Worm (Caenorhabditis elegans) whole organism, mixed stage, embryonic: Measurements from ENCODE around the gene col-20.
"Not testable (repeated sequence)": the region's sequence is repeated elsewhere in the genome, so short reads cannot be mapped to it uniquely, and the experiment has no call there.

Experiments
- M03D4.4 ChIP-seq: sonication (generic microtip); optimal IDR thresholded peaks from 2 replicates; lab custom pipeline; 2017; ENCODE audit warnings: mild to moderate bottlenecking, missing genetic modification characterization, missing compliant biosample characterization
- bed-3 ChIP-seq: fragments of 200-800 bp; sonication (Bioruptor generic); optimal IDR thresholded peaks from 3 replicates; lab custom pipeline; 2018; ENCODE audit warnings: mild to moderate bottlenecking, missing genetic modification characterization, moderate library complexity, missing compliant biosample characterization
- blmp-1 ChIP-seq: fragments of 150-350 bp; optimal IDR thresholded peaks from 2 replicates; lab custom pipeline; 2014; ENCODE audit warnings: missing biosample characterization, missing genetic modification characterization
- ceh-39 ChIP-seq: fragments of 150-350 bp; optimal IDR thresholded peaks from 2 replicates; lab custom pipeline; 2014; ENCODE audit warnings: missing biosample characterization, missing genetic modification characterization
- ceh-43 ChIP-seq: fragments of 200-800 bp; sonication (Bioruptor generic); optimal IDR thresholded peaks from 2 replicates; lab custom pipeline; 2018; ENCODE audit warnings: mild to moderate bottlenecking, missing genetic modification characterization, moderate library complexity, missing compliant biosample characterization
- cnd-1 ChIP-seq: fragments of 200-800 bp; sonication (Bioruptor generic); optimal IDR thresholded peaks from 2 replicates; lab custom pipeline; 2018; ENCODE audit warnings: mild to moderate bottlenecking, missing genetic modification characterization, missing compliant biosample characterization
- drap-1 ChIP-seq: fragments of 200-800 bp; sonication (Bioruptor generic); optimal IDR thresholded peaks from 3 replicates; lab custom pipeline; 2018; ENCODE audit warnings: mild to moderate bottlenecking, missing genetic modification characterization, missing compliant biosample characterization
- elt-1 ChIP-seq: sonication (generic microtip); optimal IDR thresholded peaks from 2 replicates; lab custom pipeline; 2017; ENCODE audit warnings: missing genetic modification characterization, mild to moderate bottlenecking, missing compliant biosample characterization, antibody characterized with exemption, moderate library complexity, borderline replicate concordance; ENCODE audit not compliant: insufficient read depth
- elt-3 ChIP-seq: fragments of 150-350 bp; optimal IDR thresholded peaks from 2 replicates; lab custom pipeline; 2014; ENCODE audit warnings: missing biosample characterization, missing genetic modification characterization
- flh-1 ChIP-seq: fragments of 200-800 bp; sonication (Bioruptor generic); optimal IDR thresholded peaks from 2 replicates; lab custom pipeline; 2018; ENCODE audit warnings: mild to moderate bottlenecking, missing genetic modification characterization, moderate library complexity, missing compliant biosample characterization
- hlh-1 ChIP-seq: fragments of 150-350 bp; optimal IDR thresholded peaks from 2 replicates; lab custom pipeline; 2014; ENCODE audit warnings: missing biosample characterization, missing genetic modification reagents, missing genetic modification characterization
- lin-13 ChIP-seq: fragments of 150-350 bp; optimal IDR thresholded peaks from 2 replicates; lab custom pipeline; 2014; ENCODE audit warnings: missing biosample characterization, missing genetic modification characterization
- lin-32 ChIP-seq: fragments of 200-800 bp; sonication (Bioruptor generic); optimal IDR thresholded peaks from 2 replicates; lab custom pipeline; 2018; ENCODE audit warnings: mild to moderate bottlenecking, missing genetic modification characterization, missing compliant biosample characterization
- lsy-2 ChIP-seq: fragments of 150-350 bp; optimal IDR thresholded peaks from 2 replicates; lab custom pipeline; 2014; ENCODE audit warnings: missing biosample characterization, missing genetic modification characterization
- mab-5 ChIP-seq: fragments of 150-350 bp; optimal IDR thresholded peaks from 2 replicates; lab custom pipeline; 2014; ENCODE audit warnings: missing biosample characterization, missing genetic modification characterization
- mep-1 ChIP-seq: fragments of 150-350 bp; optimal IDR thresholded peaks from 2 replicates; lab custom pipeline; 2017; ENCODE audit warnings: missing biosample characterization, missing genetic modification reagents, missing genetic modification characterization, inconsistent platforms
- mls-2 ChIP-seq: sonication (generic microtip); optimal IDR thresholded peaks from 2 replicates; lab custom pipeline; 2016; ENCODE audit warnings: mild to moderate bottlenecking, missing genetic modification characterization, moderate library complexity, missing compliant biosample characterization
- nhr-12 ChIP-seq: fragments of 150-350 bp; optimal IDR thresholded peaks from 2 replicates; lab custom pipeline; 2014; ENCODE audit warnings: missing biosample characterization, missing genetic modification characterization
- nhr-2 ChIP-seq: fragments of 150-350 bp; optimal IDR thresholded peaks from 2 replicates; lab custom pipeline; 2014; ENCODE audit warnings: missing biosample characterization, missing genetic modification characterization
- nhr-237 ChIP-seq: fragments of 150-350 bp; optimal IDR thresholded peaks from 2 replicates; lab custom pipeline; 2014; ENCODE audit warnings: missing biosample characterization, missing genetic modification characterization
- nhr-28 ChIP-seq: fragments of 150-350 bp; optimal IDR thresholded peaks from 2 replicates; lab custom pipeline; 2014; ENCODE audit warnings: missing biosample characterization, missing genetic modification characterization
- nhr-76 ChIP-seq: sonication (generic microtip); optimal IDR thresholded peaks from 2 replicates; lab custom pipeline; 2017; ENCODE audit warnings: missing biosample characterization, missing genetic modification characterization
- pha-4 ChIP-seq: fragments of 150-350 bp; optimal IDR thresholded peaks from 2 replicates; lab custom pipeline; 2018; ENCODE audit warnings: missing biosample characterization, missing genetic modification reagents, missing genetic modification characterization
- sem-2 ChIP-seq: fragments of 200-800 bp; sonication (Bioruptor generic); optimal IDR thresholded peaks from 2 replicates; lab custom pipeline; 2018; ENCODE audit warnings: mild to moderate bottlenecking, missing genetic modification characterization, missing compliant biosample characterization
- snpc-4 ChIP-seq: fragments of 150-350 bp; optimal IDR thresholded peaks from 2 replicates; lab custom pipeline; 2014; ENCODE audit warnings: missing biosample characterization, missing genetic modification characterization
- sptf-1 ChIP-seq: sonication (generic microtip); optimal IDR thresholded peaks from 2 replicates; lab custom pipeline; 2017; ENCODE audit warnings: mild to moderate bottlenecking, missing genetic modification characterization, moderate library complexity, missing compliant biosample characterization
- tbx-8 ChIP-seq: fragments of 200-800 bp; sonication (Bioruptor generic); optimal IDR thresholded peaks from 2 replicates; lab custom pipeline; 2018; ENCODE audit warnings: mild to moderate bottlenecking, missing genetic modification characterization, moderate library complexity, missing compliant biosample characterization
- unc-120 ChIP-seq: sonication (generic microtip); optimal IDR thresholded peaks from 2 replicates; lab custom pipeline; 2017; ENCODE audit warnings: missing genetic modification characterization, missing compliant biosample characterization; ENCODE audit not compliant: poor library complexity, severe bottlenecking
- unc-39 ChIP-seq: fragments of 150-350 bp; optimal IDR thresholded peaks from 2 replicates; lab custom pipeline; 2014; ENCODE audit warnings: missing biosample characterization, missing genetic modification characterization
- unc-62 ChIP-seq: fragments of 150-350 bp; optimal IDR thresholded peaks from 2 replicates; lab custom pipeline; 2014; ENCODE audit warnings: missing biosample characterization, missing genetic modification reagents, missing genetic modification characterization
- zip-8 ChIP-seq: fragments of 150-350 bp; optimal IDR thresholded peaks from 2 replicates; lab custom pipeline; 2014; ENCODE audit warnings: missing biosample characterization, missing genetic modification characterization
- ztf-11 ChIP-seq: fragments of 150-350 bp; optimal IDR thresholded peaks from 2 replicates; lab custom pipeline; 2014; ENCODE audit warnings: missing biosample characterization, missing genetic modification characterization

col-20 gene

DNA sequence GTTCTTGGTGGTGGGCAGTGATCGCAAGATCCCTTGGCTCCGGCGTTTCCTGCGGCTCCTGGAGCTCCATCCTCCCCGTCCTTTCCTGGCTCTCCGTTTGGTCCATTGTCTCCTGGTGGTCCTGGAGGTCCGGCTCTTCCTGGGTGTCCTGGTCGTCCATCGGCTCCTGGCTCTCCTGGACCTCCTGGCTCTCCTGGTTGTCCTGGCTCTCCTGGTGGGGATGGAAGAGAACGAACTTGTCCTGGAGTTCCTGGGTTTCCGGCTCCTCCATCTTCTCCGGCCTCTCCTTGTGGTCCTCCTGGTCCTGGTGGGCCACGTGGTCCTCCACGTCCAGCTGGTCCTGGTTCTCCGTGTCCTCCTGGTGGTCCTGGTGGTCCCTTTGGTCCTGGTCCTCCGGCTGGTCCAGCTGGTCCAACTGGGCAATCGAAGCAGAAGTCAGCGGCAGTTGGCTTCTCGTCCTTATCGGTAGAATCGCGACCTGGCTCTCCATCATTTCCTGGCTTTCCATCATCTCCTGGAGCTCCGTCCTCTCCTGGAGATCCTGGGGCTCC lies 723 bp downstream of the col-20 start:
- TF ChIP-seq unc-120 (tag; lab: Kevin White, UChicago) = no peak
- no peak for TF ChIP-seq sptf-1
- TF ChIP-seq nhr-76 = no peak
- TF ChIP-seq mep-1 = no peak
- TF ChIP-seq hlh-1 (tag; lab: Kevin White, UChicago) = no peak
- TF ChIP-seq lin-32 (GFP tag; lab: Kevin White, UChicago) = no peak
- no peak for TF ChIP-seq ceh-39 (tag; lab: Kevin White, UChicago)
- TF ChIP-seq tbx-8 (GFP tag; lab: Kevin White, UChicago) = no peak
- no peak for TF ChIP-seq drap-1 (GFP tag; lab: Kevin White, UChicago)
- TF ChIP-seq ztf-11 (tag; lab: Kevin White, UChicago) = no peak
- no peak for TF ChIP-seq unc-62

ce11 chrII:4867476-4867875 lies 3.1 kb downstream of the col-20 start, which contains the start of gene col-17:
Gene col-17 (minus strand): TSS chrII:4867576.
- no peak for TF ChIP-seq nhr-12
- no peak for TF ChIP-seq blmp-1 (tag; lab: Kevin White, UChicago)
- TF ChIP-seq snpc-4 (tag; lab: Kevin White, UChicago) = no peak
- TF ChIP-seq sem-2 (GFP tag; lab: Kevin White, UChicago) = no peak
- TF ChIP-seq drap-1 (GFP tag; lab: Kevin White, UChicago) = no peak
- no peak for TF ChIP-seq nhr-237
- TF ChIP-seq elt-1 = no peak
- TF ChIP-seq nhr-2 (tag; lab: Kevin White, UChicago) = no peak
- no peak for TF ChIP-seq elt-3 (tag; lab: Kevin White, UChicago)
- TF ChIP-seq bed-3 (GFP tag; lab: Kevin White, UChicago) = no peak
- no peak for TF ChIP-seq lin-32 (GFP tag; lab: Kevin White, UChicago)
- TF ChIP-seq unc-39 (tag; lab: Kevin White, UChicago) = no peak
- no peak for TF ChIP-seq unc-120 (tag; lab: Kevin White, UChicago)
- TF ChIP-seq pha-4 = no peak
- no peak for TF ChIP-seq ztf-11 (tag; lab: Kevin White, UChicago)

ce11 chrII:4866045-4866444 lies 4.5 kb downstream of the col-20 start:
- TF ChIP-seq zip-8 = no peak
- no peak for TF ChIP-seq ceh-43 (GFP tag; lab: Kevin White, UChicago)
- TF ChIP-seq lsy-2 (tag; lab: Kevin White, UChicago) = no peak
- TF ChIP-seq, all 35 proteins: peak for 0

ce11 chrII:4863357-4863756 lies 7.2 kb downstream of the col-20 start, which contains the start of the genes mpst-4 and F11G11.14:
Gene mpst-4 (minus strand): TSS chrII:4863457.
Gene F11G11.14 (plus strand): TSS chrII:4863681.
- TF ChIP-seq bed-3 (GFP tag; lab: Kevin White, UChicago) (no peak), hlh-1 (tag; lab: Kevin White, UChicago) (no peak), mep-1 (no peak), ceh-43 (GFP tag; lab: Kevin White, UChicago) (no peak), mab-5 (tag; lab: Kevin White, UChicago) (no peak), nhr-28 (tag; lab: Kevin White, UChicago) (no peak), nhr-2 (tag; lab: Kevin White, UChicago) (no peak), cnd-1 (no peak), M03D4.4 (tag; lab: Kevin White, UChicago) (no peak), nhr-76 (no peak), snpc-4 (tag; lab: Kevin White, UChicago) (no peak), blmp-1 (tag; lab: Kevin White, UChicago) (no peak), zip-8 (no peak), mls-2 (tag; lab: Kevin White, UChicago) (no peak), elt-1 (no peak), flh-1 (GFP tag; lab: Kevin White, UChicago) (no peak), pha-4 (no peak), lin-13 (tag; lab: Kevin White, UChicago) (no peak), lin-32 (GFP tag; lab: Kevin White, UChicago) (no peak), nhr-12 (no peak)

- TF ChIP-seq nhr-76; lin-32 (GFP tag; lab: Kevin White, UChicago); ceh-43 (GFP tag; lab: Kevin White, UChicago): not testable (repeated sequence)
- TF ChIP-seq, all 35 proteins: peak for 0; not testable (repeated sequence) for 35
Observed at ce11 chrII:4860260-4860659, 10.3 kb downstream of the col-20 start, which contains the start of the genes nspd-5 and F11G11.4. Gene nspd-5 (minus strand): TSS chrII:4860360. Gene F11G11.4 (plus strand): TSS chrII:4860594.
